Fruit fly (Drosophila melanogaster) whole organism, prepupa: ENCODE results near the gene Ir94d.

Experiments used
- Blimp-1 ChIP-seq: fragments of 200-800 bp; sonication (Bioruptor generic); optimal IDR thresholded peaks from 3 replicates; lab custom pipeline; 2017; ENCODE audit warnings: missing biosample characterization, missing genetic modification characterization, mild to moderate bottlenecking, moderate library complexity, missing genetic modification reagents
- CG10631 ChIP-seq: fragments of 200-800 bp; sonication (Bioruptor generic); optimal IDR thresholded peaks from 2 replicates; lab custom pipeline; 2016; ENCODE audit warnings: missing biosample characterization, missing genetic modification characterization
- CG10669 ChIP-seq: fragments of 200-800 bp; sonication (Bioruptor generic); optimal IDR thresholded peaks from 3 replicates; lab custom pipeline; 2018; ENCODE audit warnings: missing biosample characterization, mild to moderate bottlenecking, missing genetic modification characterization, moderate library complexity
- CG11294 ChIP-seq: fragments of 200-800 bp; sonication (Bioruptor generic); IDR thresholded peaks from 2 replicates; pipeline ENCODE4 v1.3.6; 2022; ENCODE audit warnings: missing biosample characterization, missing genetic modification characterization
- CG11762 ChIP-seq: fragments of 200-800 bp; sonication (Bioruptor generic); optimal IDR thresholded peaks from 3 replicates; lab custom pipeline; 2016; ENCODE audit warnings: missing biosample characterization, missing genetic modification characterization; ENCODE audit not compliant: insufficient read depth
- CG15336 ChIP-seq: fragments of 200-800 bp; sonication (Bioruptor generic); IDR thresholded peaks from 2 replicates; pipeline ENCODE4 v1.3.6; 2022; ENCODE audit warnings: missing biosample characterization, missing genetic modification characterization
- CG3032 ChIP-seq: fragments of 200-800 bp; optimal IDR thresholded peaks from 2 replicates; lab custom pipeline; 2019; ENCODE audit warnings: missing biosample characterization, mild to moderate bottlenecking, missing genetic modification characterization, moderate library complexity
- CG32006 ChIP-seq: fragments of 200-800 bp; sonication (Bioruptor generic); optimal IDR thresholded peaks from 3 replicates; lab custom pipeline; 2017; ENCODE audit warnings: missing biosample characterization, mild to moderate bottlenecking, missing genetic modification characterization
- CG34406 ChIP-seq: fragments of 200-800 bp; sonication (Bioruptor generic); optimal IDR thresholded peaks from 3 replicates; lab custom pipeline; 2016; ENCODE audit warnings: missing biosample characterization, missing genetic modification characterization
- CG3919 ChIP-seq: fragments of 200-800 bp; sonication (Bioruptor generic); optimal IDR thresholded peaks from 3 replicates; lab custom pipeline; 2016; ENCODE audit warnings: missing biosample characterization, missing genetic modification characterization
- CG4318 ChIP-seq: fragments of 200-800 bp; sonication (Bioruptor generic); optimal IDR thresholded peaks from 3 replicates; lab custom pipeline; 2017; ENCODE audit warnings: missing biosample characterization, mild to moderate bottlenecking, missing genetic modification characterization
- CG6163 ChIP-seq: fragments of 200-800 bp; sonication (Bioruptor generic); IDR thresholded peaks from 3 replicates; pipeline ENCODE4 v1.3.6; 2022; ENCODE audit warnings: missing biosample characterization, missing genetic modification characterization
- CG6276 ChIP-seq: fragments of 200-800 bp; sonication (Bioruptor generic); optimal IDR thresholded peaks from 2 replicates; lab custom pipeline; 2017; ENCODE audit warnings: missing biosample characterization, mild to moderate bottlenecking, missing genetic modification characterization
- CG6792 ChIP-seq: fragments of 200-800 bp; sonication (Bioruptor generic); optimal IDR thresholded peaks from 3 replicates; lab custom pipeline; 2016; ENCODE audit warnings: missing biosample characterization, missing genetic modification characterization
- CG6854 ChIP-seq: fragments of 200-800 bp; sonication (Bioruptor generic); optimal IDR thresholded peaks from 2 replicates; lab custom pipeline; 2017; ENCODE audit warnings: missing biosample characterization, mild to moderate bottlenecking, missing genetic modification characterization
- CG8119 ChIP-seq: fragments of 200-800 bp; sonication (Bioruptor generic); IDR thresholded peaks from 3 replicates; pipeline ENCODE4 v1.3.6; 2022; ENCODE audit warnings: missing biosample characterization, missing genetic modification characterization
- CG8319 ChIP-seq: fragments of 200-800 bp; sonication (Bioruptor generic); optimal IDR thresholded peaks from 3 replicates; lab custom pipeline; 2016; ENCODE audit warnings: missing biosample characterization, missing genetic modification characterization
- CG8632 ChIP-seq: fragments of 200-800 bp; sonication (Bioruptor generic); optimal IDR thresholded peaks from 3 replicates; lab custom pipeline; 2016; ENCODE audit warnings: missing biosample characterization, missing genetic modification characterization
- CG9139 ChIP-seq: fragments of 200-800 bp; sonication (Bioruptor generic); optimal IDR thresholded peaks from 3 replicates; lab custom pipeline; 2017; ENCODE audit warnings: missing biosample characterization, mild to moderate bottlenecking, missing genetic modification characterization
- Eip75B ChIP-seq: fragments of 200-800 bp; sonication (Bioruptor generic); optimal IDR thresholded peaks from 3 replicates; lab custom pipeline; 2016; ENCODE audit warnings: missing biosample characterization, missing genetic modification characterization
- Eip78C ChIP-seq: fragments of 200-800 bp; sonication (Bioruptor generic); peaks from one replicate; lab custom pipeline; 2016; ENCODE audit warnings: missing biosample characterization, missing genetic modification characterization
- Eip93F ChIP-seq: fragments of 200-800 bp; sonication (Bioruptor generic); optimal IDR thresholded peaks from 2 replicates; lab custom pipeline; 2016; ENCODE audit warnings: missing biosample characterization, mild to moderate bottlenecking, missing genetic modification characterization
- Ets21C ChIP-seq: fragments of 200-800 bp; sonication (Bioruptor generic); optimal IDR thresholded peaks from 3 replicates; lab custom pipeline; 2016; ENCODE audit warnings: missing biosample characterization, missing genetic modification characterization
- Ets96B ChIP-seq: fragments of 200-800 bp; optimal IDR thresholded peaks from 2 replicates; lab custom pipeline; 2019; ENCODE audit warnings: missing biosample characterization, mild to moderate bottlenecking, missing genetic modification characterization, moderate library complexity
- Gug ChIP-seq: fragments of 200-800 bp; sonication (Bioruptor generic); IDR thresholded peaks from 2 replicates; pipeline ENCODE4 v1.3.6; 2022; ENCODE audit warnings: missing biosample characterization, missing genetic modification characterization
- Hr38 ChIP-seq: sonication (Bioruptor generic); optimal IDR thresholded peaks from 2 replicates; lab custom pipeline; 2016; ENCODE audit warnings: missing biosample characterization, missing genetic modification characterization
- Hr4 ChIP-seq: fragments of 200-800 bp; sonication (Bioruptor generic); optimal IDR thresholded peaks from 3 replicates; lab custom pipeline; 2016; ENCODE audit warnings: missing biosample characterization, missing genetic modification characterization
- Lpt ChIP-seq: fragments of 200-800 bp; sonication (Bioruptor generic); optimal IDR thresholded peaks from 3 replicates; lab custom pipeline; 2016; ENCODE audit warnings: missing biosample characterization, missing genetic modification characterization
- Met ChIP-seq: fragments of 200-800 bp; sonication (Bioruptor generic); optimal IDR thresholded peaks from 3 replicates; lab custom pipeline; 2016; ENCODE audit warnings: missing biosample characterization, missing genetic modification characterization
- Sox102F ChIP-seq: fragments of 200-800 bp; sonication (Bioruptor generic); optimal IDR thresholded peaks from 2 replicates; lab custom pipeline; 2016; ENCODE audit warnings: missing biosample characterization, mild to moderate bottlenecking, missing genetic modification characterization
- Sox15 ChIP-seq: fragments of 200-800 bp; sonication (Bioruptor generic); optimal IDR thresholded peaks from 3 replicates; lab custom pipeline; 2016; ENCODE audit warnings: missing biosample characterization, missing genetic modification characterization
- achi ChIP-seq: fragments of 200-800 bp; sonication (Bioruptor generic); optimal IDR thresholded peaks from 3 replicates; lab custom pipeline; 2016; ENCODE audit warnings: missing biosample characterization, missing genetic modification characterization
- cyc ChIP-seq: fragments of 200-800 bp; sonication (Bioruptor generic); optimal IDR thresholded peaks from 3 replicates; lab custom pipeline; 2016; ENCODE audit warnings: missing biosample characterization, missing genetic modification characterization
- dsx ChIP-seq: fragments of 200-800 bp; optimal IDR thresholded peaks from 3 replicates; lab custom pipeline; 2019; ENCODE audit warnings: missing biosample characterization, mild to moderate bottlenecking, missing genetic modification characterization, moderate library complexity; ENCODE audit not compliant: poor library complexity, severe bottlenecking
- eg ChIP-seq: fragments of 200-800 bp; sonication (Bioruptor generic); IDR thresholded peaks from 3 replicates; pipeline ENCODE4 v1.3.6; 2022; ENCODE audit warnings: missing biosample characterization, missing genetic modification characterization
- fd59A ChIP-seq: fragments of 200-800 bp; sonication (Bioruptor generic); optimal IDR thresholded peaks from 2 replicates; lab custom pipeline; 2017; ENCODE audit warnings: missing biosample characterization, mild to moderate bottlenecking, missing genetic modification characterization, missing genetic modification reagents
- fkh ChIP-seq: fragments of 200-800 bp; sonication (Bioruptor generic); optimal IDR thresholded peaks from 3 replicates; lab custom pipeline; 2017; ENCODE audit warnings: missing biosample characterization, mild to moderate bottlenecking, missing genetic modification characterization, moderate library complexity
- lz ChIP-seq: fragments of 200-800 bp; sonication (Bioruptor generic); optimal IDR thresholded peaks from 3 replicates; lab custom pipeline; 2016; ENCODE audit warnings: missing biosample characterization, missing genetic modification characterization
- net ChIP-seq: fragments of 200-800 bp; sonication (Bioruptor generic); optimal IDR thresholded peaks from 3 replicates; lab custom pipeline; 2016; ENCODE audit warnings: missing biosample characterization, missing genetic modification characterization
- pdm3 ChIP-seq: fragments of 200-800 bp; sonication (Bioruptor generic); optimal IDR thresholded peaks from 3 replicates; lab custom pipeline; 2016; ENCODE audit warnings: missing biosample characterization, missing genetic modification characterization
- salr ChIP-seq, 2 experiments: fragments of 200-800 bp; sonication (Bioruptor generic); optimal IDR thresholded peaks; 3 replicates each; lab custom pipeline; 2016 to 2018; ENCODE audit warnings: missing biosample characterization in 2 of 2, missing genetic modification characterization in 2 of 2, mild to moderate bottlenecking in 1 of 2
- ss ChIP-seq, 2 experiments: fragments of 200-800 bp; sonication (Bioruptor generic); optimal IDR thresholded peaks; 2 replicates in 1 of 2; 3 replicates in 1 of 2; lab custom pipeline; 2017 to 2018; ENCODE audit warnings: mild to moderate bottlenecking in 2 of 2, missing biosample characterization in 2 of 2, missing genetic modification characterization in 2 of 2, moderate library complexity in 1 of 2
- topi ChIP-seq: fragments of 200-800 bp; sonication (Bioruptor generic); optimal IDR thresholded peaks from 3 replicates; lab custom pipeline; 2016; ENCODE audit warnings: missing biosample characterization, missing genetic modification characterization
- vri ChIP-seq: fragments of 200-800 bp; sonication (Bioruptor generic); optimal IDR thresholded peaks from 3 replicates; lab custom pipeline; 2016; ENCODE audit warnings: missing biosample characterization, mild to moderate bottlenecking, missing genetic modification characterization

Ir94d gene

dm6 chr3R:23365028-23365427 lies 37.6 kb upstream of the Ir94d start (continued):
- TF ChIP-seq Eip93F (GFP tag; lab: Kevin White, UChicago) = no peak
- no peak for TF ChIP-seq CG11762 (GFP tag; lab: Kevin White, UChicago)
- no peak for TF ChIP-seq CG34406 (GFP tag; lab: Kevin White, UChicago)
- no peak for TF ChIP-seq dsx (GFP tag; lab: Kevin White, UChicago)
- TF ChIP-seq CG6792 (GFP tag; lab: Kevin White, UChicago) = no peak
- TF ChIP-seq vri (GFP tag; lab: Kevin White, UChicago) = no peak
- TF ChIP-seq CG8632 (GFP tag; lab: Kevin White, UChicago) = no peak
- 0 out of 2 replicates have a peak, but pooled peaks have one; percentile 24 for TF ChIP-seq CG11294
- no peak for TF ChIP-seq Sox15 (GFP tag; lab: Kevin White, UChicago)
- TF ChIP-seq Lpt (GFP tag; lab: Kevin White, UChicago) = no peak
- TF ChIP-seq cyc (GFP tag; lab: Kevin White, UChicago) = no peak
- TF ChIP-seq CG4318 (GFP tag; lab: Kevin White, UChicago) = peak; percentile 44

- TF ChIP-seq Ets21C (GFP tag; lab: Kevin White, UChicago) (no peak), ss (GFP tag; optimal IDR thresholded peaks at IDR 0.05; lab: Kevin White, UChicago) (peak in 1 of 2 experiments; percentile 12), Hr4 (peak; percentile 52), Ets96B (tag; lab: Kevin White, UChicago) (peak; percentile 1), CG6854 (no peak), Eip78C (peak; percentile 39), Eip93F (GFP tag; lab: Kevin White, UChicago) (no peak), CG8632 (GFP tag; lab: Kevin White, UChicago) (no peak), CG8119 (GFP tag; lab: Robert Waterston, UW) (peak; percentile 34; the same call in 1 of the 3 replicates), Blimp-1 (GFP tag; lab: Kevin White, UChicago) (no peak), CG9139 (GFP tag; lab: Kevin White, UChicago) (no peak), achi (GFP tag; lab: Kevin White, UChicago) (peak; percentile 1), CG6276 (peak; percentile 12), salr (GFP tag; optimal IDR thresholded peaks at IDR 0.05; lab: Kevin White, UChicago) (no peak), net (GFP tag; lab: Kevin White, UChicago) (no peak), Eip75B (GFP tag; lab: Kevin White, UChicago) (no peak), CG15336 (GFP tag; lab: Robert Waterston, UW) (peak; percentile 54), CG4318 (GFP tag; lab: Kevin White, UChicago) (no peak), CG32006 (peak; percentile 52), eg (GFP tag; lab: Robert Waterston, UW) (peak; percentile 58; the same call in 1 of the 3 replicates), fd59A (no peak), topi (GFP tag; lab: Kevin White, UChicago) (no peak), CG6163 (GFP tag; lab: Robert Waterston, UW) (peak; percentile 64)
- TF ChIP-seq, all 60 proteins: peak for 11
These were observed 35.1 kb upstream of the Ir94d start for dm6 chr3R:23367540-23367939.

- TF ChIP-seq Met (GFP tag; lab: Kevin White, UChicago) = no peak
- TF ChIP-seq achi (GFP tag; lab: Kevin White, UChicago) = peak; percentile 17
- TF ChIP-seq lz = no peak
- peak; percentile 2 for TF ChIP-seq CG3032 (tag; lab: Kevin White, UChicago)
- TF ChIP-seq dsx (GFP tag; lab: Kevin White, UChicago) = no peak
- peak; percentile 37 for TF ChIP-seq pdm3 (GFP tag; lab: Kevin White, UChicago)
- TF ChIP-seq fd59A = no peak
- peak; percentile 0 for TF ChIP-seq Sox102F (GFP tag; lab: Kevin White, UChicago)
- no peak for TF ChIP-seq Ets21C (GFP tag; lab: Kevin White, UChicago)
- TF ChIP-seq CG11294 = no peak
- TF ChIP-seq Lpt (GFP tag; lab: Kevin White, UChicago) = peak; percentile 2
- no peak for TF ChIP-seq CG3919 (GFP tag; lab: Kevin White, UChicago)
- no peak for TF ChIP-seq CG34406 (GFP tag; lab: Kevin White, UChicago)
- no peak for TF ChIP-seq CG8319 (GFP tag; lab: Kevin White, UChicago)
- TF ChIP-seq salr (GFP tag; optimal IDR thresholded peaks at IDR 0.05; lab: Kevin White, UChicago) = peak in 1 of 2 experiments; percentile 28
- TF ChIP-seq cyc (GFP tag; lab: Kevin White, UChicago) = no peak
- TF ChIP-seq CG32006 = peak; percentile 60
- peak; percentile 59 for TF ChIP-seq CG6276
- peak; percentile 66; the same call in 2 of the 3 replicates for TF ChIP-seq eg (GFP tag; lab: Robert Waterston, UW)
- no peak for TF ChIP-seq CG10631
- no peak for TF ChIP-seq CG10669 (GFP tag; lab: Kevin White, UChicago)
- peak; percentile 21 for TF ChIP-seq CG4318 (GFP tag; lab: Kevin White, UChicago)
- no peak for TF ChIP-seq Eip93F (GFP tag; lab: Kevin White, UChicago)
- peak; percentile 3 for TF ChIP-seq Ets96B (tag; lab: Kevin White, UChicago)
- TF ChIP-seq vri (GFP tag; lab: Kevin White, UChicago) = no peak
- TF ChIP-seq Hr38 (GFP tag; lab: Kevin White, UChicago) = no peak
- no peak for TF ChIP-seq Blimp-1 (GFP tag; lab: Kevin White, UChicago)
- TF ChIP-seq Eip75B (GFP tag; lab: Kevin White, UChicago) = no peak
- no peak for TF ChIP-seq Gug (GFP tag; lab: Robert Waterston, UW)
- TF ChIP-seq CG8632 (GFP tag; lab: Kevin White, UChicago) = no peak
- peak; percentile 61; the same call in 1 of the 2 replicates for TF ChIP-seq CG15336 (GFP tag; lab: Robert Waterston, UW)
- no peak for TF ChIP-seq fkh (GFP tag; lab: Kevin White, UChicago)
These were observed 34.4 kb upstream of the Ir94d start for dm6 chr3R:23368235-23368634.
